Worm (Caenorhabditis elegans) whole organism, L4 larva: ENCODE results near the gene clec-76.

Experiments used
- D1046.2 ChIP-seq: fragments of 200-800 bp; sonication (Bioruptor generic); IDR thresholded peaks from 2 replicates; pipeline ENCODE4 v1.3.6; 2022; ENCODE audit warnings: missing genetic modification characterization, missing compliant biosample characterization
- F26F4.8 ChIP-seq: fragments of 200-800 bp; sonication (Bioruptor generic); conservative IDR thresholded peaks from 2 replicates; pipeline ENCODE4 v1.3.6; 2022; ENCODE audit warnings: missing genetic modification characterization, missing compliant biosample characterization
- F37D6.2 ChIP-seq: sonication (generic microtip); optimal IDR thresholded peaks from 2 replicates; lab custom pipeline; 2016; ENCODE audit warnings: mild to moderate bottlenecking, missing genetic modification characterization, missing compliant biosample characterization
- F44E2.7 ChIP-seq: fragments of 200-800 bp; sonication (Bioruptor generic); IDR thresholded peaks from 2 replicates; pipeline ENCODE4 v2.1.2; 2022; ENCODE audit warnings: missing genetic modification characterization, missing compliant biosample characterization
- R02D3.7 ChIP-seq: fragments of 150-350 bp; sonication (generic microtip); optimal IDR thresholded peaks from 3 replicates; lab custom pipeline; 2014; ENCODE audit warnings: missing biosample characterization, missing genetic modification characterization
- T20F7.1 ChIP-seq: fragments of 200-800 bp; sonication (Bioruptor generic); optimal IDR thresholded peaks from 2 replicates; lab custom pipeline; 2018; ENCODE audit warnings: mild to moderate bottlenecking, missing genetic modification characterization, missing compliant biosample characterization
- T26A8.4 ChIP-seq: fragments of 200-800 bp; sonication (Bioruptor generic); IDR thresholded peaks from 2 replicates; pipeline ENCODE4 v1.3.6; 2022; ENCODE audit warnings: missing genetic modification characterization, missing compliant biosample characterization
- Y105C5A.15 ChIP-seq: fragments of 200-800 bp; sonication (Bioruptor generic); IDR thresholded peaks from 2 replicates; pipeline ENCODE4 v1.3.6; 2022; ENCODE audit warnings: missing genetic modification characterization, missing compliant biosample characterization
- Y48G9A.11 ChIP-seq: fragments of 200-800 bp; sonication (Bioruptor generic); IDR thresholded peaks from 2 replicates; pipeline ENCODE4 v1.3.6; 2022; ENCODE audit warnings: missing genetic modification reagents, missing genetic modification characterization, missing compliant biosample characterization
- aha-1 ChIP-seq: fragments of 150-350 bp; peaks from one replicate; lab custom pipeline; 2014; ENCODE audit warnings: missing biosample characterization, missing genetic modification characterization
- ama-1 ChIP-seq: fragments of 150-350 bp; optimal IDR thresholded peaks from 2 replicates; lab custom pipeline; 2014; ENCODE audit warnings: inconsistent platforms, mixed read lengths
- ceh-20 ChIP-seq: fragments of 200-800 bp; sonication (Bioruptor generic); IDR thresholded peaks from 2 replicates; pipeline ENCODE4 v1.3.6; 2022; ENCODE audit warnings: missing genetic modification reagents, missing genetic modification characterization, missing compliant biosample characterization
- ceh-62 ChIP-seq: sonication (generic microtip); optimal IDR thresholded peaks from 2 replicates; lab custom pipeline; 2017; ENCODE audit warnings: missing biosample characterization, missing genetic modification characterization
- cey-2 ChIP-seq: sonication (generic microtip); optimal IDR thresholded peaks from 3 replicates; lab custom pipeline; 2017; ENCODE audit warnings: missing genetic modification characterization, mild to moderate bottlenecking, missing compliant biosample characterization, antibody characterized with exemption, borderline replicate concordance; ENCODE audit not compliant: insufficient read depth
- ctbp-1 ChIP-seq: fragments of 200-800 bp; sonication (Bioruptor generic); IDR thresholded peaks from 2 replicates; pipeline ENCODE4 v1.3.6; 2022; ENCODE audit warnings: missing genetic modification reagents, missing genetic modification characterization, missing compliant biosample characterization
- daf-16 ChIP-seq, 3 experiments: sonication (generic microtip); optimal IDR thresholded peaks; 2 replicates each; lab custom pipeline; 2016 to 2017; ENCODE audit warnings: missing genetic modification characterization in 3 of 3, missing genetic modification reagents in 3 of 3, mild to moderate bottlenecking in 2 of 3, missing compliant biosample characterization in 2 of 3, missing biosample characterization in 1 of 3, moderate library complexity in 1 of 3
- dve-1 ChIP-seq: sonication (generic microtip); optimal IDR thresholded peaks from 2 replicates; lab custom pipeline; 2017; ENCODE audit warnings: antibody characterized with exemption, mild to moderate bottlenecking, missing genetic modification characterization, missing compliant biosample characterization; ENCODE audit not compliant: insufficient read depth
- egl-43 ChIP-seq: fragments of 200-800 bp; sonication (Bioruptor generic); IDR thresholded peaks from 2 replicates; pipeline ENCODE4 v1.3.6; 2022; ENCODE audit warnings: missing genetic modification reagents, missing genetic modification characterization, missing compliant biosample characterization
- fkh-10 ChIP-seq: fragments of 150-350 bp; optimal IDR thresholded peaks from 2 replicates; lab custom pipeline; 2014; ENCODE audit warnings: missing biosample characterization, missing genetic modification reagents, missing genetic modification characterization
- gei-8 ChIP-seq: fragments of 200-800 bp; sonication (Bioruptor generic); optimal IDR thresholded peaks from 2 replicates; lab custom pipeline; 2018; ENCODE audit warnings: mild to moderate bottlenecking, missing genetic modification characterization, missing compliant biosample characterization
- lin-15B ChIP-seq: fragments of 150-350 bp; sonication (generic microtip); optimal IDR thresholded peaks from 3 replicates; lab custom pipeline; 2014; ENCODE audit warnings: missing biosample characterization, missing genetic modification characterization
- lin-38 ChIP-seq: fragments of 200-800 bp; sonication (Bioruptor generic); IDR thresholded peaks from 2 replicates; pipeline ENCODE4 v1.3.6; 2022; ENCODE audit warnings: missing genetic modification reagents, missing genetic modification characterization, missing compliant biosample characterization
- lir-3 ChIP-seq: sonication (generic microtip); optimal IDR thresholded peaks from 2 replicates; lab custom pipeline; 2016; ENCODE audit warnings: mild to moderate bottlenecking, missing genetic modification characterization, missing compliant biosample characterization
- lsy-2 ChIP-seq, 2 experiments: fragments of 150-350 bp in 1 of 2; sonication (generic microtip) in 1 of 2; optimal IDR thresholded peaks; 2 replicates each; lab custom pipeline; 2014 to 2017; ENCODE audit warnings: missing biosample characterization in 2 of 2, missing genetic modification characterization in 2 of 2
- madf-5 ChIP-seq, 2 experiments: fragments of 200-800 bp; sonication (Bioruptor generic); IDR thresholded peaks; 2 replicates each; pipeline ENCODE4 v1.3.6; 2022; ENCODE audit warnings: missing compliant biosample characterization in 2 of 2, missing genetic modification characterization in 2 of 2
- madf-9 ChIP-seq: fragments of 200-800 bp; sonication (Bioruptor generic); conservative IDR thresholded peaks from 2 replicates; pipeline ENCODE4 v1.3.6; 2022; ENCODE audit warnings: missing genetic modification reagents, missing genetic modification characterization, missing compliant biosample characterization
- mep-1 ChIP-seq: fragments of 150-350 bp; sonication (generic microtip); optimal IDR thresholded peaks from 3 replicates; lab custom pipeline; 2014; ENCODE audit warnings: missing biosample characterization, missing genetic modification characterization
- mes-2 ChIP-seq: sonication (generic microtip); optimal IDR thresholded peaks from 2 replicates; lab custom pipeline; 2016; ENCODE audit warnings: missing genotype, mild to moderate bottlenecking, missing genetic modification characterization, missing compliant biosample characterization; ENCODE audit not compliant: poor library complexity, severe bottlenecking
- mxl-2 ChIP-seq: fragments of 200-800 bp; sonication (Bioruptor generic); conservative IDR thresholded peaks from 2 replicates; pipeline ENCODE4 v1.3.6; 2022; ENCODE audit warnings: missing genetic modification reagents, missing genetic modification characterization, missing compliant biosample characterization
- nhr-237 ChIP-seq: sonication (generic microtip); optimal IDR thresholded peaks from 2 replicates; lab custom pipeline; 2017; ENCODE audit warnings: missing biosample characterization, missing genetic modification characterization
- nhr-28 ChIP-seq: fragments of 150-350 bp; optimal IDR thresholded peaks from 2 replicates; lab custom pipeline; 2014; ENCODE audit warnings: missing biosample characterization, missing genetic modification characterization
- nhr-76 ChIP-seq: fragments of 150-350 bp; optimal IDR thresholded peaks from 2 replicates; lab custom pipeline; 2014; ENCODE audit warnings: missing biosample characterization, missing genetic modification characterization
- nhr-77 ChIP-seq: fragments of 150-350 bp; optimal IDR thresholded peaks from 2 replicates; lab custom pipeline; 2014; ENCODE audit warnings: missing biosample characterization, missing genetic modification characterization
- pha-4 ChIP-seq, 2 experiments: fragments of 150-350 bp in 1 of 2; fragments of 200-800 bp in 1 of 2; sonication (Bioruptor generic) in 1 of 2; IDR thresholded peaks in 1 of 2; optimal IDR thresholded peaks in 1 of 2; 2 replicates each; pipeline versions ENCODE4 v1.3.6 to Lab custom; 2014 to 2022; ENCODE audit warnings: missing genetic modification characterization in 2 of 2, missing genetic modification reagents in 2 of 2, missing biosample characterization in 1 of 2, missing compliant biosample characterization in 1 of 2
- rbr-2 ChIP-seq: sonication (generic microtip); optimal IDR thresholded peaks from 2 replicates; lab custom pipeline; 2016; ENCODE audit warnings: missing genotype, missing genetic modification characterization, missing compliant biosample characterization
- sdz-12 ChIP-seq: fragments of 200-800 bp; sonication (Bioruptor generic); optimal IDR thresholded peaks from 2 replicates; lab custom pipeline; 2018; ENCODE audit warnings: mild to moderate bottlenecking, missing genetic modification characterization, missing compliant biosample characterization
- set-16 ChIP-seq: fragments of 200-800 bp; sonication (Bioruptor generic); IDR thresholded peaks from 2 replicates; pipeline ENCODE4 v1.3.6; 2022; ENCODE audit warnings: missing genetic modification reagents, missing genetic modification characterization, missing compliant biosample characterization
- snpc-1.2 ChIP-seq: fragments of 200-800 bp; sonication (Bioruptor generic); IDR thresholded peaks from 2 replicates; pipeline ENCODE4 v1.3.6; 2022; ENCODE audit warnings: missing genetic modification reagents, missing genetic modification characterization, missing compliant biosample characterization
- tra-1 ChIP-seq: fragments of 200-800 bp; sonication (Bioruptor generic); IDR thresholded peaks from 2 replicates; pipeline ENCODE4 v1.3.6; 2022; ENCODE audit warnings: missing genetic modification reagents, missing genetic modification characterization, missing compliant biosample characterization
- unc-39 ChIP-seq: sonication (generic microtip); optimal IDR thresholded peaks from 2 replicates; lab custom pipeline; 2017; ENCODE audit warnings: missing biosample characterization, missing genetic modification characterization
- unc-62 ChIP-seq, 3 experiments: fragments of 150-350 bp in 1 of 3; sonication (generic microtip); optimal IDR thresholded peaks in 2 of 3; peaks in 1 of 3; 1 replicate in 1 of 3; 2 replicates in 2 of 3; lab custom pipeline; 2014 to 2017; ENCODE audit warnings: missing biosample characterization in 3 of 3, missing genetic modification characterization in 3 of 3, missing genetic modification reagents in 3 of 3, missing genotype in 1 of 3
- vab-7 ChIP-seq: fragments of 200-800 bp; sonication (Bioruptor generic); IDR thresholded peaks from 2 replicates; pipeline ENCODE4 v1.3.6; 2022; ENCODE audit warnings: missing genetic modification reagents, missing genetic modification characterization, missing compliant biosample characterization
- zip-11 ChIP-seq: fragments of 200-800 bp; sonication (Bioruptor generic); IDR thresholded peaks from 2 replicates; pipeline ENCODE4 v1.3.6; 2022; ENCODE audit warnings: missing genetic modification characterization, missing compliant biosample characterization
- ztf-11 ChIP-seq: fragments of 150-350 bp; optimal IDR thresholded peaks from 2 replicates; lab custom pipeline; 2014; ENCODE audit warnings: missing biosample characterization, missing genetic modification characterization

clec-76 gene

DNA sequence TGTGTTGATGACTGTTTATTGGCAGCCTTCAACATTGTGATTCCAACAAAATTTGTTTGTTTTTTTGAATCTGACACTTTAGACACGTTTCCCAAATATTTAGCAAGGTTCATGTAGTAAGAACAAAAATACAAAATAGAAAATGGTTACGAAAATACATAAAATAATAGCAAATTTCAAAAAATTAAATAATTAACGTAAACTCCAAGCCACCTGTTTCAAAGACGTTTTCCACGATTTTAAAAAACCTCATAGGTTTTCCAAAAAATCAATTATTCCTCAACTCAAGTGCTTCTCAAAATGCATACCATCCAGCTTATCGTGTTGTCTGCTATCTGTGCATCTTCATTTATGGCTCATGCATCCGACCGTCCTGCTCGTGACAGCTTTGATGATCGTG is 47.6 kb upstream of the clec-76 start, which contains the start of gene F56D6.14:
TSS of gene F56D6.14 (plus strand) at position 301 of the 400 bp plus-strand sequence.
- no peak for TF ChIP-seq ztf-11 (tag; lab: Kevin White, UChicago)
- no peak for TF ChIP-seq mes-2 (tag; lab: Kevin White, UChicago)
- TF ChIP-seq lin-15B (tag; lab: Kevin White, UChicago): no peak
- no peak for TF ChIP-seq sdz-12 (GFP tag; lab: Kevin White, UChicago)
- TF ChIP-seq unc-62 (GFP tag; optimal IDR thresholded peaks at IDR 0.05 in 1 of 2; lab: Kevin White, UChicago): peak in 1 of 2 experiments; percentile 73
- no peak for TF ChIP-seq unc-62 (tag; optimal IDR thresholded peaks at IDR 0.05; lab: Kevin White, UChicago)
- TF ChIP-seq nhr-76 (tag; lab: Kevin White, UChicago): no peak
- TF ChIP-seq R02D3.7 (tag; lab: Kevin White, UChicago): no peak

DNA sequence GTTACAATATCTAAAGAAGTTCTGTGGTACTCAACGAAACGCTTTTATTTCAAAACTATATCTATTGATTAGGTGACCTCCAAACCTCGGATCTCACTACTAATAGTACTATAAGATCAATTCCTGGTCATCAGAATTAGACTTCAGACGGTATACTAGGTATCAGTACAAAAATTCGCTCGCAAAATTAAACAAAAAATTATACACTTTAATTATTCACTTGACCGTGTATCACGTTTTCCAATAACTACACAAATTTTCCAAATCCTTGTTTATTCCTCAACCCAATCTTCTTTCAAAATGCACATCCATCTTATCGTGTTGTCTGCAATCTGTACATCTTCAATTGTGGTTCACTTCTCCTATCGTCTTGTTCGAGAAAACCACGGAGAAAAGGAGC is 46.9 kb upstream of the clec-76 start, which contains the start of gene F56D6.23:
TSS of gene F56D6.23 (plus strand) at position 301 of the 400 bp plus-strand sequence.
- TF ChIP-seq ceh-20 (no peak), D1046.2 (GFP tag; lab: Robert Waterston, UW) (no peak), T20F7.1 (no peak), T26A8.4 (GFP tag; lab: Robert Waterston, UW) (no peak), aha-1 (tag; lab: Kevin White, UChicago) (no peak)

DNA sequence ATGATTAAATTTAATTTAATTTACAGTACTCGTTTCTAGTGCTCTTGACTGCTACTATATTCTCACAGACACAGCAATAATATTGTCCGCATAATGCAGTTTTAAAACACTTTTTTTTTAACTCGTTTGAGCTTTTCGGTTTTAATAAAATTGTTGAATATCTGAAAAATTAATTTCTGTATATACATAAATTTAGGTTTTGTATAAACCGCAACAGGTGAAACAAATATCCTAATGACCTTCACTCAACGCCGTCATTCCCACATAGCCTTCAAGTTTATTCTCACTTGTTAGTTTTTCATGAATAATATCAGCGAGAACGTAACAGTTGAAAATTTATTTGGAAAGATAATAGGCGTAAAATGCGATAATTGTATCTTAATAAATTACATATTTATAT is 45.5 kb upstream of the clec-76 start, which contains the start of gene srz-19:
TSS of gene srz-19 (plus strand) at position 301 of the 400 bp plus-strand sequence.
- TF ChIP-seq vab-7 (GFP tag; lab: Robert Waterston, UW) (no peak), tra-1 (no peak), madf-9 (GFP tag; lab: Robert Waterston, UW) (no peak), zip-11 (GFP tag; lab: Robert Waterston, UW) (no peak), F44E2.7 (GFP tag; lab: Robert Waterston, UW) (no peak), lin-38 (GFP tag; lab: Robert Waterston, UW) (no peak), pha-4 (GFP tag; IDR thresholded peaks at IDR 0.05; lab: Robert Waterston, UW) (no peak), pha-4 (tag; optimal IDR thresholded peaks at IDR 0.05; lab: Kevin White, UChicago) (no peak), ctbp-1 (GFP tag; lab: Robert Waterston, UW) (no peak), Y48G9A.11 (no peak), Y105C5A.15 (no peak), ama-1 (lab: Kevin White, UChicago) (no peak), F26F4.8 (GFP tag; lab: Robert Waterston, UW) (no peak), F37D6.2 (no peak)

DNA sequence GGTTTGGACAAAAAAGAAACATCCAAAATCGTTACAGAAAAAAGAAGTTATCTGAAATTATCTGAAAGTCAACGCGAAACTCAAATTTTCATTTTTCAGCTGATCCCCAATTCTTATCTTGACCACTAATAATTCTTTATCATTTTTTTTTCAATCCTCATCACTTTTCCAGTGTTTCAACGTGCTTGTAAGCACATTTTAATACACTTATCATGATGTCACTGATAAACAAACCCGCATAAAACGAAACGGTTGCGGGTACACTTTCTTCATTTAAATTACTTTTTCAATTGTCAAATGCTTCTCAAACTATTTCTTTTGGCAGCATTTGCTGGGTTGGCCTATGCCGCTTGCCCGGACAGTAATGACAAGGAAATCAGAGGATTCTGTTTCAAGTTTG is 43.1 kb upstream of the clec-76 start, which contains the start of gene clec-67:
TSS of gene clec-67 (plus strand) at position 268 of the 400 bp plus-strand sequence.
- TF ChIP-seq Y48G9A.11 (no peak), nhr-237 (tag; lab: Kevin White, UChicago) (no peak), pha-4 (GFP tag; IDR thresholded peaks at IDR 0.05; lab: Robert Waterston, UW) (no peak), pha-4 (tag; optimal IDR thresholded peaks at IDR 0.05; lab: Kevin White, UChicago) (no peak), fkh-10 (no peak), lsy-2 (tag; optimal IDR thresholded peaks at IDR 0.05; lab: Kevin White, UChicago) (no peak), F26F4.8 (GFP tag; lab: Robert Waterston, UW) (no peak), unc-39 (tag; lab: Kevin White, UChicago) (no peak), snpc-1.2 (GFP tag; lab: Robert Waterston, UW) (no peak), daf-16 (GFP tag; optimal IDR thresholded peaks at IDR 0.05; lab: Kevin White, UChicago) (no peak), daf-16 (tag; optimal IDR thresholded peaks at IDR 0.05; lab: Kevin White, UChicago) (peak; percentile 57), nhr-77 (tag; lab: Kevin White, UChicago) (peak; percentile 9), rbr-2 (tag; lab: Kevin White, UChicago) (no peak), nhr-28 (peak; percentile 63), gei-8 (GFP tag; lab: Kevin White, UChicago) (no peak), F44E2.7 (GFP tag; lab: Robert Waterston, UW) (no peak), T20F7.1 (no peak), egl-43 (no peak), dve-1 (tag; lab: Kevin White, UChicago) (no peak), cey-2 (no peak), madf-5 (GFP tag; IDR thresholded peaks at IDR 0.05; lab: Robert Waterston, UW) (no peak), ceh-62 (tag; lab: Kevin White, UChicago) (no peak), set-16 (GFP tag; lab: Robert Waterston, UW) (no peak), mep-1 (tag; lab: Kevin White, UChicago) (no peak), lir-3 (tag; lab: Kevin White, UChicago) (no peak), nhr-76 (tag; lab: Kevin White, UChicago) (no peak), mxl-2 (GFP tag; lab: Robert Waterston, UW) (no peak), lin-15B (tag; lab: Kevin White, UChicago) (no peak)
